Fruit fly (Drosophila melanogaster) whole organism: Measurements from ENCODE around the gene CG14260.

Experiments
- Dll ChIP-seq: fragments of >200 bp; optimal IDR thresholded peaks from 2 replicates; lab custom pipeline; 2017
- pan ChIP-seq: fragments of >200 bp; optimal IDR thresholded peaks from 2 replicates; lab custom pipeline; 2017

- TF ChIP-seq Dll (lab: Kevin White, UChicago) (no peak), pan (lab: Kevin White, UChicago) (no peak)
Measured at dm6 chr3R:27220829-27221463, 44.3 kb upstream of the CG14260 start.
